Worm (Caenorhabditis elegans): ENCODE data around the gene sprp-4.

ce11 chrX:8859538-8859937, 6.1 kb upstream of the sprp-4 start:
- no peak for TF ChIP-seq pqm-1 (tag; optimal IDR thresholded peaks at IDR 0.05)
- TF ChIP-seq skn-1 (tag; optimal IDR thresholded peaks at IDR 0.05), result no peak

Measured in whole organism, L1 larva.